Comparison of ENCODE assay signal across 4 worm cellular contexts in genomic region chrIV:9801418-9801817, ce11.
TF ChIP-seq lines count a peak whose summit lies in the region.

No protein-coding gene starts in this region.

TF ChIP-seq in whole organism, L1 larva, 84 proteins besides CTCF, POLR2A, EP300 and RAD21 (continued from another document):
- TF ChIP-seq lin-13 (GFP tag; optimal IDR thresholded peaks at IDR 0.05; lab: Kevin White, UChicago) (no peak), mep-1 (tag; optimal IDR thresholded peaks at IDR 0.05; lab: Kevin White, UChicago) (no peak), blmp-1 (tag; optimal IDR thresholded peaks at IDR 0.05; lab: Kevin White, UChicago) (peak; percentile 16), sox-4 (tag; optimal IDR thresholded peaks at IDR 0.05; lab: Kevin White, UChicago) (no peak), unc-98 (GFP tag; IDR thresholded peaks at IDR 0.05; lab: Robert Waterston, UW) (no peak), unc-130 (tag; optimal IDR thresholded peaks at IDR 0.05; lab: Kevin White, UChicago) (no peak), nhr-71 (tag; optimal IDR thresholded peaks at IDR 0.05; lab: Kevin White, UChicago) (peak; percentile 19), elt-2 (tag; optimal IDR thresholded peaks at IDR 0.05; lab: Kevin White, UChicago) (peak; percentile 95), aha-1 (tag; optimal IDR thresholded peaks at IDR 0.05; lab: Kevin White, UChicago) (no peak), nhr-85 (tag; lab: Kevin White, UChicago) (peak; percentile 25), lin-35 (GFP tag; optimal IDR thresholded peaks at IDR 0.05; lab: Kevin White, UChicago) (peak in 1 of 2 experiments; percentile 49), efl-1 (optimal IDR thresholded peaks at IDR 0.05; lab: Kevin White, UChicago) (no peak), efl-1 (GFP tag; optimal IDR thresholded peaks at IDR 0.05 in 1 of 2; lab: Kevin White, UChicago) (no peak), irx-1 (tag; optimal IDR thresholded peaks at IDR 0.05; lab: Kevin White, UChicago) (no peak), egl-27 (tag; optimal IDR thresholded peaks at IDR 0.05; lab: Kevin White, UChicago) (no peak), swsn-7 (tag; optimal IDR thresholded peaks at IDR 0.05; lab: Kevin White, UChicago) (no peak), nhr-237 (tag; optimal IDR thresholded peaks at IDR 0.05; lab: Kevin White, UChicago) (no peak), C04F5.9 (tag; optimal IDR thresholded peaks at IDR 0.05; lab: Kevin White, UChicago) (no peak), unc-62 (GFP tag; optimal IDR thresholded peaks at IDR 0.05; lab: Kevin White, UChicago) (no peak), isw-1 (GFP tag; IDR thresholded peaks at IDR 0.05; lab: Robert Waterston, UW) (no peak), lin-14 (GFP tag; optimal IDR thresholded peaks at IDR 0.05; lab: Kevin White, UChicago) (peak; percentile 33), elt-3 (tag; optimal IDR thresholded peaks at IDR 0.05; lab: Kevin White, UChicago) (peak in 1 of 6 experiments; percentile 23), fkh-10 (GFP tag; optimal IDR thresholded peaks at IDR 0.05; lab: Kevin White, UChicago) (no peak)

TF ChIP-seq in whole organism, L2 larva, 48 proteins besides CTCF, POLR2A, EP300 and RAD21 (continued from another document):
- TF ChIP-seq nhr-12 (tag; optimal IDR thresholded peaks at IDR 0.05; lab: Kevin White, UChicago) = no peak
- TF ChIP-seq crh-2 (tag; optimal IDR thresholded peaks at IDR 0.05; lab: Kevin White, UChicago) = peak; percentile 78
- TF ChIP-seq sem-4 (tag; optimal IDR thresholded peaks at IDR 0.05; lab: Kevin White, UChicago) = no peak
- TF ChIP-seq C34F6.9 (tag; optimal IDR thresholded peaks at IDR 0.05; lab: Kevin White, UChicago) = no peak
- TF ChIP-seq sma-9 (GFP tag; optimal IDR thresholded peaks at IDR 0.05; lab: Kevin White, UChicago) = peak; percentile 83
- no peak for TF ChIP-seq sma-9 (tag; optimal IDR thresholded peaks at IDR 0.05; lab: Kevin White, UChicago)
- TF ChIP-seq peb-1 (tag; optimal IDR thresholded peaks at IDR 0.05; lab: Kevin White, UChicago) = no peak
- no peak for TF ChIP-seq ceh-16 (tag; optimal IDR thresholded peaks at IDR 0.05; lab: Kevin White, UChicago)
- peak; percentile 91 for TF ChIP-seq fos-1 (tag; optimal IDR thresholded peaks at IDR 0.05; lab: Kevin White, UChicago)
- peak; percentile 34 for TF ChIP-seq blmp-1 (tag; optimal IDR thresholded peaks at IDR 0.05; lab: Kevin White, UChicago; ENCODE audit: insufficient read depth)
- TF ChIP-seq Y55F3AM.14 (GFP tag; optimal IDR thresholded peaks at IDR 0.05; lab: Kevin White, UChicago) = no peak
- TF ChIP-seq mbf-1 (tag; optimal IDR thresholded peaks at IDR 0.05; lab: Kevin White, UChicago) = no peak
- no peak for TF ChIP-seq R02D3.7 (tag; optimal IDR thresholded peaks at IDR 0.05; lab: Kevin White, UChicago)
- TF ChIP-seq lin-13 (GFP tag; optimal IDR thresholded peaks at IDR 0.05; lab: Kevin White, UChicago) = no peak
- no peak for TF ChIP-seq dmd-4 (tag; optimal IDR thresholded peaks at IDR 0.05; lab: Kevin White, UChicago)

TF ChIP-seq in whole organism, L4 larva, 104 proteins besides CTCF, POLR2A, EP300 and RAD21 (continued from another document and continues in another):
- TF ChIP-seq lin-29 (GFP tag; IDR thresholded peaks at IDR 0.05; lab: Robert Waterston, UW) = no peak
- TF ChIP-seq zag-1 (tag; optimal IDR thresholded peaks at IDR 0.05; lab: Kevin White, UChicago) = no peak
- no peak for TF ChIP-seq zip-11 (GFP tag; IDR thresholded peaks at IDR 0.05; lab: Robert Waterston, UW)
- no peak for TF ChIP-seq skn-1 (tag; optimal IDR thresholded peaks at IDR 0.05; lab: Kevin White, UChicago)
- no peak for TF ChIP-seq spr-3 (GFP tag; optimal IDR thresholded peaks at IDR 0.05; lab: Kevin White, UChicago)
- no peak for TF ChIP-seq duxl-1 (tag; optimal IDR thresholded peaks at IDR 0.05; lab: Kevin White, UChicago; ENCODE audit: poor library complexity)
- TF ChIP-seq pha-4 (GFP tag; IDR thresholded peaks at IDR 0.05; lab: Robert Waterston, UW) = peak; percentile 36; the same call in 1 of the 2 replicates
- no peak for TF ChIP-seq pha-4 (tag; optimal IDR thresholded peaks at IDR 0.05; lab: Kevin White, UChicago)
- TF ChIP-seq lsy-2 (tag; optimal IDR thresholded peaks at IDR 0.05; lab: Kevin White, UChicago) = peak in 1 of 2 experiments; percentile 70
- peak; percentile 98 for TF ChIP-seq dmd-6 (GFP tag; IDR thresholded peaks at IDR 0.05; lab: Robert Waterston, UW)
- TF ChIP-seq lir-3 (tag; optimal IDR thresholded peaks at IDR 0.05; lab: Kevin White, UChicago) = no peak
- TF ChIP-seq aly-2 (tag; optimal IDR thresholded peaks at IDR 0.05; lab: Kevin White, UChicago) = no peak
- TF ChIP-seq mxl-3 (GFP tag; optimal IDR thresholded peaks at IDR 0.05; lab: Kevin White, UChicago) = peak; percentile 28
- no peak for TF ChIP-seq unc-39 (tag; optimal IDR thresholded peaks at IDR 0.05; lab: Kevin White, UChicago)
- no peak for TF ChIP-seq set-16 (GFP tag; IDR thresholded peaks at IDR 0.05; lab: Robert Waterston, UW)
- TF ChIP-seq spr-1 (tag; optimal IDR thresholded peaks at IDR 0.05; lab: Kevin White, UChicago) = no peak
- TF ChIP-seq fkh-10 (GFP tag; optimal IDR thresholded peaks at IDR 0.05; lab: Kevin White, UChicago) = no peak
- TF ChIP-seq R02D3.7 (tag; optimal IDR thresholded peaks at IDR 0.05; lab: Kevin White, UChicago) = no peak
- TF ChIP-seq zfp-3 (GFP tag; conservative IDR thresholded peaks at IDR 0.05; lab: Robert Waterston, UW) = 0 out of 2 replicates have a peak, but pooled peaks have one; percentile 33
- TF ChIP-seq gei-8 (GFP tag; optimal IDR thresholded peaks at IDR 0.05; lab: Kevin White, UChicago) = peak; percentile 41
- no peak for TF ChIP-seq ceh-44 (GFP tag; IDR thresholded peaks at IDR 0.05; lab: Robert Waterston, UW)
- TF ChIP-seq nhr-28 (tag; optimal IDR thresholded peaks at IDR 0.05; lab: Kevin White, UChicago) = peak; percentile 98
- peak; percentile 83 for TF ChIP-seq aha-1 (tag; lab: Kevin White, UChicago)
- TF ChIP-seq unc-62 (GFP tag; optimal IDR thresholded peaks at IDR 0.05 in 1 of 2; lab: Kevin White, UChicago) = peak; percentile 18 to 66
- no peak for TF ChIP-seq unc-62 (tag; optimal IDR thresholded peaks at IDR 0.05; lab: Kevin White, UChicago)
- TF ChIP-seq nhr-10 (tag; optimal IDR thresholded peaks at IDR 0.05; lab: Kevin White, UChicago) = peak; percentile 64
- TF ChIP-seq dmd-8 (GFP tag; IDR thresholded peaks at IDR 0.05; lab: Robert Waterston, UW) = no peak
- TF ChIP-seq hif-1 (tag; optimal IDR thresholded peaks at IDR 0.05; lab: Kevin White, UChicago) = peak; percentile 24 to 79
- TF ChIP-seq lin-1 (GFP tag; IDR thresholded peaks at IDR 0.05; lab: Robert Waterston, UW) = peak; percentile 95
- no peak for TF ChIP-seq daf-19 (GFP tag; conservative IDR thresholded peaks at IDR 0.05; lab: Robert Waterston, UW)
- no peak for TF ChIP-seq ZK546.5 (tag; optimal IDR thresholded peaks at IDR 0.05; lab: Kevin White, UChicago)
- TF ChIP-seq hmg-1.1 (GFP tag; IDR thresholded peaks at IDR 0.05; lab: Robert Waterston, UW) = no peak
- no peak for TF ChIP-seq zip-2 (tag; optimal IDR thresholded peaks at IDR 0.05; lab: Kevin White, UChicago)
- TF ChIP-seq mdl-1 (tag; optimal IDR thresholded peaks at IDR 0.05; lab: Kevin White, UChicago) = peak in 1 of 2 experiments; percentile 57
- TF ChIP-seq mep-1 (tag; optimal IDR thresholded peaks at IDR 0.05; lab: Kevin White, UChicago) = peak; percentile 40
- TF ChIP-seq lin-13 (GFP tag; optimal IDR thresholded peaks at IDR 0.05; lab: Kevin White, UChicago) = no peak
- no peak for TF ChIP-seq sdz-12 (GFP tag; optimal IDR thresholded peaks at IDR 0.05; lab: Kevin White, UChicago)
- no peak for TF ChIP-seq dpl-1 (GFP tag; optimal IDR thresholded peaks at IDR 0.05; lab: Kevin White, UChicago)
- TF ChIP-seq nhr-25 (tag; optimal IDR thresholded peaks at IDR 0.05; lab: Kevin White, UChicago; ENCODE audit: borderline replicate concordance, insufficient read depth) = no peak
- TF ChIP-seq T20F7.1 (GFP tag; optimal IDR thresholded peaks at IDR 0.05; lab: Kevin White, UChicago) = peak; percentile 53
- no peak for TF ChIP-seq dmd-9 (GFP tag; IDR thresholded peaks at IDR 0.05; lab: Robert Waterston, UW)
- TF ChIP-seq jun-1 (tag; optimal IDR thresholded peaks at IDR 0.05; lab: Kevin White, UChicago) = no peak
- TF ChIP-seq ztf-7 (tag; optimal IDR thresholded peaks at IDR 0.05; lab: Kevin White, UChicago) = no peak
- peak; percentile 96 for TF ChIP-seq hlh-11 (tag; optimal IDR thresholded peaks at IDR 0.05; lab: Kevin White, UChicago)
- TF ChIP-seq unc-130 (GFP tag; optimal IDR thresholded peaks at IDR 0.05; lab: Kevin White, UChicago) = no peak
- no peak for TF ChIP-seq Y48G9A.11 (GFP tag; IDR thresholded peaks at IDR 0.05; lab: Robert Waterston, UW)
- TF ChIP-seq F37D6.2 (tag; optimal IDR thresholded peaks at IDR 0.05; lab: Kevin White, UChicago) = no peak
- peak; percentile 63 for TF ChIP-seq nhr-102 (tag; optimal IDR thresholded peaks at IDR 0.05; lab: Kevin White, UChicago)
- peak; percentile 93 for TF ChIP-seq dve-1 (tag; optimal IDR thresholded peaks at IDR 0.05; lab: Kevin White, UChicago; ENCODE audit: insufficient read depth)
- no peak for TF ChIP-seq ceh-82 (tag; optimal IDR thresholded peaks at IDR 0.05; lab: Kevin White, UChicago)
- TF ChIP-seq nhr-41 (GFP tag; IDR thresholded peaks at IDR 0.05; lab: Robert Waterston, UW) = 0 out of 2 replicates have a peak, but pooled peaks have one; percentile 24

TF ChIP-seq in whole organism, young adult, 124 proteins besides CTCF, POLR2A, EP300 and RAD21 (continued from another document):
- no peak for TF ChIP-seq hmg-1.2 (GFP tag; IDR thresholded peaks at IDR 0.05; lab: Robert Waterston, UW)
- no peak for TF ChIP-seq Y53F4B.3 (GFP tag; IDR thresholded peaks at IDR 0.05; lab: Robert Waterston, UW)
- no peak for TF ChIP-seq ceh-100 (GFP tag; IDR thresholded peaks at IDR 0.05; lab: Robert Waterston, UW)
- TF ChIP-seq nhr-27 (tag; optimal IDR thresholded peaks at IDR 0.05; lab: Kevin White, UChicago) = no peak
- peak; percentile 51; the same call in 1 of the 2 replicates for TF ChIP-seq dox-1 (GFP tag; IDR thresholded peaks at IDR 0.05; lab: Robert Waterston, UW)
- TF ChIP-seq aptf-3 (GFP tag; IDR thresholded peaks at IDR 0.05; lab: Robert Waterston, UW) = no peak
- no peak for TF ChIP-seq bed-2 (GFP tag; IDR thresholded peaks at IDR 0.05; lab: Robert Waterston, UW)
- TF ChIP-seq ztf-22 (GFP tag; optimal IDR thresholded peaks at IDR 0.05; lab: Kevin White, UChicago) = peak; percentile 90
- TF ChIP-seq K11D2.4 (GFP tag; IDR thresholded peaks at IDR 0.05; lab: Robert Waterston, UW) = no peak
- TF ChIP-seq ztf-18 (tag; optimal IDR thresholded peaks at IDR 0.05; lab: Kevin White, UChicago) = no peak
- peak; percentile 31 for TF ChIP-seq lin-40 (tag; optimal IDR thresholded peaks at IDR 0.05; lab: Kevin White, UChicago)
- 0 out of 2 replicates have a peak, but pooled peaks have one; percentile 22 for TF ChIP-seq egl-44 (GFP tag; IDR thresholded peaks at IDR 0.05; lab: Robert Waterston, UW)
- TF ChIP-seq unc-130 (GFP tag; optimal IDR thresholded peaks at IDR 0.05; lab: Kevin White, UChicago) = no peak
- TF ChIP-seq atf-7 (tag; optimal IDR thresholded peaks at IDR 0.05; lab: Kevin White, UChicago) = peak; percentile 74
- no peak for TF ChIP-seq ztf-6 (GFP tag; IDR thresholded peaks at IDR 0.05; lab: Robert Waterston, UW)
- peak; percentile 42 for TF ChIP-seq madf-10 (tag; optimal IDR thresholded peaks at IDR 0.05; lab: Kevin White, UChicago)
- TF ChIP-seq repo-1 (tag; optimal IDR thresholded peaks at IDR 0.05; lab: Kevin White, UChicago) = peak; percentile 46
- TF ChIP-seq sptf-2 (GFP tag; optimal IDR thresholded peaks at IDR 0.05; lab: Kevin White, UChicago) = no peak
- TF ChIP-seq T26A5.8 (tag; optimal IDR thresholded peaks at IDR 0.05; lab: Kevin White, UChicago) = no peak
- no peak for TF ChIP-seq pha-4 (tag; optimal IDR thresholded peaks at IDR 0.05; lab: Kevin White, UChicago)
- no peak for TF ChIP-seq B0035.1 (tag; optimal IDR thresholded peaks at IDR 0.05; lab: Kevin White, UChicago)
- TF ChIP-seq attf-5 (GFP tag; optimal IDR thresholded peaks at IDR 0.05; lab: Kevin White, UChicago) = peak; percentile 18
- no peak for TF ChIP-seq cebp-1 (GFP tag; IDR thresholded peaks at IDR 0.05; lab: Robert Waterston, UW)
- TF ChIP-seq cebp-1 (tag; optimal IDR thresholded peaks at IDR 0.05; lab: Kevin White, UChicago) = peak; percentile 54
- TF ChIP-seq dpff-1 (tag; optimal IDR thresholded peaks at IDR 0.05; lab: Kevin White, UChicago) = no peak
- TF ChIP-seq F33H1.4 (GFP tag; IDR thresholded peaks at IDR 0.05; lab: Robert Waterston, UW) = no peak
- no peak for TF ChIP-seq egl-18 (GFP tag; IDR thresholded peaks at IDR 0.05; lab: Robert Waterston, UW)
- TF ChIP-seq ceh-40 (GFP tag; IDR thresholded peaks at IDR 0.05; lab: Robert Waterston, UW) = 0 out of 2 replicates have a peak, but pooled peaks have one; percentile 7
- TF ChIP-seq nhr-120 (GFP tag; IDR thresholded peaks at IDR 0.05; lab: Robert Waterston, UW) = no peak
- no peak for TF ChIP-seq C06A6.2 (GFP tag; conservative IDR thresholded peaks at IDR 0.05; lab: Robert Waterston, UW)
- no peak for TF ChIP-seq F37B4.10 (GFP tag; IDR thresholded peaks at IDR 0.05; lab: Robert Waterston, UW)
- TF ChIP-seq let-526 (GFP tag; IDR thresholded peaks at IDR 0.05; lab: Robert Waterston, UW) = no peak
- peak; percentile 83 for TF ChIP-seq ets-4 (GFP tag; optimal IDR thresholded peaks at IDR 0.05; lab: Kevin White, UChicago)
- TF ChIP-seq nhr-90 (tag; optimal IDR thresholded peaks at IDR 0.05; lab: Kevin White, UChicago) = no peak
- no peak for TF ChIP-seq nfya-1 (tag; optimal IDR thresholded peaks at IDR 0.05; lab: Kevin White, UChicago; ENCODE audit: borderline replicate concordance, insufficient read depth)
- no peak for TF ChIP-seq mes-4 (tag; optimal IDR thresholded peaks at IDR 0.05; lab: Kevin White, UChicago)
- TF ChIP-seq fkh-3 (tag; optimal IDR thresholded peaks at IDR 0.05; lab: Kevin White, UChicago) = no peak
- TF ChIP-seq nfyb-1 (GFP tag; IDR thresholded peaks at IDR 0.05; lab: Robert Waterston, UW) = no peak
- no peak for TF ChIP-seq D2030.7 (GFP tag; IDR thresholded peaks at IDR 0.05; lab: Robert Waterston, UW)
- no peak for TF ChIP-seq ztf-28 (GFP tag; IDR thresholded peaks at IDR 0.05; lab: Robert Waterston, UW)
- no peak for TF ChIP-seq lsy-27 (tag; optimal IDR thresholded peaks at IDR 0.05; lab: Kevin White, UChicago; ENCODE audit: borderline replicate concordance, insufficient read depth)
- peak; percentile 97 for TF ChIP-seq nhr-80 (tag; optimal IDR thresholded peaks at IDR 0.05; lab: Kevin White, UChicago)
- TF ChIP-seq snpc-4 (GFP tag; optimal IDR thresholded peaks at IDR 0.05; lab: Kevin White, UChicago) = no peak
- TF ChIP-seq snpc-4 (tag; optimal IDR thresholded peaks at IDR 0.05; lab: Kevin White, UChicago) = no peak
- no peak for TF ChIP-seq zim-3 (tag; optimal IDR thresholded peaks at IDR 0.05; lab: Kevin White, UChicago)
- no peak for TF ChIP-seq F49E8.2 (tag; optimal IDR thresholded peaks at IDR 0.05; lab: Kevin White, UChicago; ENCODE audit: insufficient read depth)
- no peak for TF ChIP-seq ceh-79 (tag; optimal IDR thresholded peaks at IDR 0.05; lab: Kevin White, UChicago)
